Worm (Caenorhabditis elegans): ENCODE measurements around the gene F21G4.1.

DNA sequence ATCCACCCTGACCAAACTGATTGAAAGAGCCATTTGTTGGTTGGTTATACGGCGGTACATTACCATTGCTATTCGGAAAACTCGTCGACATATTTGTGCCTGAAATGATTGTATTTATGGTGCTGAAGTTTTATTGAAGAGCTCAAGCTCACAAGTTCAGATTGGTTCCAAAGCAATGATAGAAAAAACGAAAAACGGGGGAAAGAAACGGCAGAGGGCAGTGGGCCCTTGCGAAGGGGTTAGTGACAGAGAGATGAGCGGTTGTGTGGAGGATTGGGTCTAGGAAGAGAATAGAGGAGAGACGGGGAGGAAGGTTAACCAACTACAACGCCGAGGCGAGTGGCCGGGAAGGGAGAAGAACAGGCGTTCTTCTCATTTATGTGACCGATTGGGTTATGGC, 39.2 kb upstream of the F21G4.1 start, which contains the start of gene nra-3:
- TF ChIP-seq zag-1 (tag; optimal IDR thresholded peaks at IDR 0.05) (no peak), elt-3 (tag; optimal IDR thresholded peaks at IDR 0.05) (no peak), ztf-4 (tag; optimal IDR thresholded peaks at IDR 0.05) (no peak), elt-1 (tag; optimal IDR thresholded peaks at IDR 0.05) (no peak), C34F6.9 (tag; optimal IDR thresholded peaks at IDR 0.05) (no peak), nhr-6 (tag; optimal IDR thresholded peaks at IDR 0.05) (no peak)
